Worm (Caenorhabditis elegans): Measurements from ENCODE around the gene igeg-2.
A peak's percentile ranks its signal among the peaks of the same experiment; 100 is the strongest.

igeg-2 gene

ce11 chrX:11465215-11465614 is 18.8 kb upstream of the igeg-2 start, which contains the start of gene lin-14:
Gene lin-14 (plus strand): TSS chrX:11465560.
- TF ChIP-seq saeg-2 (GFP tag; IDR thresholded peaks at IDR 0.05) (no peak), mes-2 (tag; optimal IDR thresholded peaks at IDR 0.05; ENCODE audit: poor library complexity, severe bottlenecking) (peak; percentile 44), mxl-3 (GFP tag; optimal IDR thresholded peaks at IDR 0.05) (peak; percentile 91), spr-1 (tag; optimal IDR thresholded peaks at IDR 0.05) (peak; percentile 1), daf-8 (GFP tag; IDR thresholded peaks at IDR 0.05) (no peak), gei-8 (GFP tag; optimal IDR thresholded peaks at IDR 0.05) (no peak), fkh-10 (GFP tag; optimal IDR thresholded peaks at IDR 0.05) (no peak), nhr-28 (tag; optimal IDR thresholded peaks at IDR 0.05) (peak; percentile 79), cey-2 (tag; optimal IDR thresholded peaks at IDR 0.05; ENCODE audit: borderline replicate concordance, insufficient read depth) (no peak), skn-1 (tag; optimal IDR thresholded peaks at IDR 0.05) (no peak), ztf-11 (tag; optimal IDR thresholded peaks at IDR 0.05) (no peak), fos-1 (tag; optimal IDR thresholded peaks at IDR 0.05) (no peak), hif-1 (tag; optimal IDR thresholded peaks at IDR 0.05) (peak in 1 of 2 experiments; percentile 29), zag-1 (tag; optimal IDR thresholded peaks at IDR 0.05) (no peak), nhr-77 (tag; optimal IDR thresholded peaks at IDR 0.05) (no peak), set-16 (GFP tag; IDR thresholded peaks at IDR 0.05) (peak; percentile 40; the same call in 1 of the 2 replicates), unc-62 (GFP tag; optimal IDR thresholded peaks at IDR 0.05 in 1 of 2) (no peak), unc-62 (tag; optimal IDR thresholded peaks at IDR 0.05) (no peak), daf-12 (tag; optimal IDR thresholded peaks at IDR 0.05) (no peak), arid-1 (GFP tag; conservative IDR thresholded peaks at IDR 0.05) (no peak), hmg-1.1 (GFP tag; IDR thresholded peaks at IDR 0.05) (peak; percentile 73), sdz-12 (GFP tag; optimal IDR thresholded peaks at IDR 0.05) (no peak), attf-4 (tag; optimal IDR thresholded peaks at IDR 0.05) (peak; percentile 49), F26F4.8 (GFP tag; conservative IDR thresholded peaks at IDR 0.05) (no peak), ceh-62 (tag; optimal IDR thresholded peaks at IDR 0.05) (no peak), dve-1 (tag; optimal IDR thresholded peaks at IDR 0.05; ENCODE audit: insufficient read depth) (peak; percentile 76), snpc-1.2 (GFP tag; IDR thresholded peaks at IDR 0.05) (no peak), aly-2 (tag; optimal IDR thresholded peaks at IDR 0.05) (no peak), daf-16 (GFP tag; optimal IDR thresholded peaks at IDR 0.05) (peak in 1 of 2 experiments; percentile 27), daf-16 (tag; optimal IDR thresholded peaks at IDR 0.05) (peak; percentile 13), lin-38 (GFP tag; IDR thresholded peaks at IDR 0.05) (peak; percentile 16; the same call in 1 of the 2 replicates), ZK337.2 (GFP tag; IDR thresholded peaks at IDR 0.05) (no peak), ceh-32 (tag; optimal IDR thresholded peaks at IDR 0.05; ENCODE audit: poor library complexity) (no peak), R02D3.7 (tag; optimal IDR thresholded peaks at IDR 0.05) (no peak), duxl-1 (tag; optimal IDR thresholded peaks at IDR 0.05; ENCODE audit: poor library complexity) (no peak), nhr-10 (tag; optimal IDR thresholded peaks at IDR 0.05) (no peak), ama-1 (optimal IDR thresholded peaks at IDR 0.05) (no peak), hlh-11 (tag; optimal IDR thresholded peaks at IDR 0.05) (peak; percentile 89), ceh-28 (tag; optimal IDR thresholded peaks at IDR 0.05) (no peak), nhr-42 (GFP tag; IDR thresholded peaks at IDR 0.05) (no peak), spr-3 (GFP tag; optimal IDR thresholded peaks at IDR 0.05) (no peak), F44E2.7 (GFP tag; IDR thresholded peaks at IDR 0.05) (no peak), nhr-111 (GFP tag; optimal IDR thresholded peaks at IDR 0.05) (no peak), pqm-1 (tag; optimal IDR thresholded peaks at IDR 0.05) (no peak), ztf-7 (tag; optimal IDR thresholded peaks at IDR 0.05) (no peak), D1046.2 (GFP tag; IDR thresholded peaks at IDR 0.05) (0 out of 2 replicates have a peak, but pooled peaks have one; percentile 35), ctbp-1 (GFP tag; IDR thresholded peaks at IDR 0.05) (0 out of 2 replicates have a peak, but pooled peaks have one; percentile 37), lin-29 (GFP tag; IDR thresholded peaks at IDR 0.05) (no peak), lin-15B (tag; optimal IDR thresholded peaks at IDR 0.05) (no peak), daf-19 (GFP tag; conservative IDR thresholded peaks at IDR 0.05) (no peak), rbr-2 (tag; optimal IDR thresholded peaks at IDR 0.05) (peak; percentile 54), php-3 (GFP tag; IDR thresholded peaks at IDR 0.05) (no peak), F37D6.2 (tag; optimal IDR thresholded peaks at IDR 0.05) (no peak)

Measured in whole organism, L4 larva.